Fruit fly (Drosophila melanogaster) whole organism, pupa: ENCODE measurements around the gene CG5928.

Experiments
- CG10348 ChIP-seq: fragments of 200-800 bp; sonication (Bioruptor generic); IDR thresholded peaks from 2 replicates; pipeline ENCODE4 v1.3.6; 2022; ENCODE audit warnings: missing biosample characterization, missing genetic modification characterization
- CG12605 ChIP-seq: fragments of 200-800 bp; sonication (Bioruptor generic); IDR thresholded peaks from 2 replicates; pipeline ENCODE4 v1.3.6; 2022; ENCODE audit warnings: missing biosample characterization, missing genetic modification characterization
- CG13204 ChIP-seq: fragments of 200-800 bp; sonication (Bioruptor generic); optimal IDR thresholded peaks from 2 replicates; lab custom pipeline; 2018; ENCODE audit warnings: missing biosample characterization, mild to moderate bottlenecking, missing genetic modification characterization, moderate library complexity
- CG14655 ChIP-seq: fragments of 200-800 bp; sonication (Bioruptor generic); optimal IDR thresholded peaks from 3 replicates; lab custom pipeline; 2017; ENCODE audit warnings: mild to moderate bottlenecking, missing biosample characterization, missing genetic modification reagents, missing genetic modification characterization
- CG15710 ChIP-seq: fragments of 200-800 bp; sonication (Bioruptor generic); optimal IDR thresholded peaks from 2 replicates; lab custom pipeline; 2018; ENCODE audit warnings: missing biosample characterization, mild to moderate bottlenecking, missing genetic modification characterization, moderate library complexity
- CG17806 ChIP-seq: fragments of 200-800 bp; sonication (Bioruptor generic); optimal IDR thresholded peaks from 2 replicates; lab custom pipeline; 2018; ENCODE audit warnings: missing biosample characterization, mild to moderate bottlenecking, missing genetic modification characterization, moderate library complexity
- CG32121 ChIP-seq: fragments of 200-800 bp; sonication (Bioruptor generic); IDR thresholded peaks from 2 replicates; pipeline ENCODE4 v1.3.6; 2022; ENCODE audit warnings: missing biosample characterization, missing genetic modification characterization
- CG34367 ChIP-seq: fragments of 200-800 bp; sonication (Bioruptor generic); optimal IDR thresholded peaks from 2 replicates; lab custom pipeline; 2018; ENCODE audit warnings: missing biosample characterization, mild to moderate bottlenecking, missing genetic modification characterization
- CG4496 ChIP-seq: fragments of 200-800 bp; sonication (Bioruptor generic); IDR thresholded peaks from 3 replicates; pipeline ENCODE4 v1.3.6; 2022; ENCODE audit warnings: missing biosample characterization, missing genetic modification characterization
- CG8159 ChIP-seq: fragments of 200-800 bp; sonication (Bioruptor generic); optimal IDR thresholded peaks from 3 replicates; lab custom pipeline; 2018; ENCODE audit warnings: missing biosample characterization, mild to moderate bottlenecking, missing genetic modification characterization, moderate library complexity
- CG8301 ChIP-seq: fragments of 200-800 bp; sonication (Bioruptor generic); optimal IDR thresholded peaks from 2 replicates; lab custom pipeline; 2018; ENCODE audit warnings: missing biosample characterization, mild to moderate bottlenecking, missing genetic modification characterization
- CG9948 ChIP-seq: fragments of 200-800 bp; sonication (Bioruptor generic); optimal IDR thresholded peaks from 2 replicates; lab custom pipeline; 2018; ENCODE audit warnings: missing biosample characterization, mild to moderate bottlenecking, missing genetic modification characterization, moderate library complexity
- D1 ChIP-seq: fragments of 200-800 bp; sonication (Bioruptor generic); optimal IDR thresholded peaks from 2 replicates; lab custom pipeline; 2018; ENCODE audit warnings: missing biosample characterization, mild to moderate bottlenecking, missing genetic modification characterization, moderate library complexity
- EcR ChIP-seq: fragments of 200-800 bp; sonication (Bioruptor generic); optimal IDR thresholded peaks from 3 replicates; lab custom pipeline; 2019; ENCODE audit warnings: missing biosample characterization, missing genetic modification characterization, mild to moderate bottlenecking, moderate library complexity, missing genetic modification reagents
- Ets98B ChIP-seq: fragments of 200-800 bp; sonication (Bioruptor generic); IDR thresholded peaks from 2 replicates; pipeline ENCODE4 v1.3.6; 2022; ENCODE audit warnings: missing biosample characterization, missing genetic modification characterization
- Pif1A ChIP-seq: fragments of 200-800 bp; sonication (Bioruptor generic); optimal IDR thresholded peaks from 3 replicates; lab custom pipeline; 2016; ENCODE audit warnings: missing biosample characterization, missing genetic modification characterization
- Pif1B ChIP-seq: fragments of 200-800 bp; sonication (Bioruptor generic); optimal IDR thresholded peaks from 3 replicates; lab custom pipeline; 2016; ENCODE audit warnings: missing biosample characterization, missing genetic modification characterization
- Snoo ChIP-seq: fragments of 200-800 bp; sonication (Bioruptor generic); optimal IDR thresholded peaks from 3 replicates; lab custom pipeline; 2017; ENCODE audit warnings: missing biosample characterization, mild to moderate bottlenecking, missing genetic modification characterization, inconsistent platforms
- fd96Ca ChIP-seq: fragments of 200-800 bp; sonication (Bioruptor generic); IDR thresholded peaks from 3 replicates; pipeline ENCODE4 v1.3.6; 2022; ENCODE audit warnings: missing biosample characterization, missing genetic modification characterization
- gl ChIP-seq: fragments of 200-800 bp; sonication (Bioruptor generic); optimal IDR thresholded peaks from 2 replicates; lab custom pipeline; 2018; ENCODE audit warnings: missing biosample characterization, mild to moderate bottlenecking, missing genetic modification characterization
- rn ChIP-seq: fragments of 200-800 bp; sonication (Bioruptor generic); IDR thresholded peaks from 2 replicates; pipeline ENCODE4 v1.3.6; 2022; ENCODE audit warnings: missing biosample characterization, missing genetic modification characterization

CG5928 gene

dm6 chrX:6089679-6090460, 22.1 kb downstream of the CG5928 start, which contains the start of gene raptor:
TSS of gene raptor (minus strand) at chrX:6090201.
- 0 out of 2 replicates have a peak, but pooled peaks have one; percentile 26 for TF ChIP-seq CG32121
- no peak for TF ChIP-seq rn (GFP tag; lab: Robert Waterston, UW)
- peak; percentile 32; the same call in 1 of the 2 replicates for TF ChIP-seq Ets98B (GFP tag; lab: Robert Waterston, UW)
- TF ChIP-seq gl (tag; lab: Kevin White, UChicago): no peak
- TF ChIP-seq CG8159 (tag; lab: Kevin White, UChicago): no peak
- TF ChIP-seq CG13204 (GFP tag; lab: Kevin White, UChicago): peak; percentile 13
- TF ChIP-seq Pif1B (GFP tag; lab: Kevin White, UChicago): no peak
- no peak for TF ChIP-seq Snoo
- no peak for TF ChIP-seq CG12605 (GFP tag; lab: Robert Waterston, UW)
- no peak for TF ChIP-seq D1 (tag; lab: Kevin White, UChicago)
- TF ChIP-seq CG4496 (GFP tag; lab: Robert Waterston, UW): 0 out of 3 replicates have a peak, but pooled peaks have one; percentile 45

dm6 chrX:6090809-6091667, 23.3 kb downstream of the CG5928 start, which contains the start of the genes Nep1 and Mipp2:
TSS of gene Nep1 (plus strand) at chrX:6091205.
TSS of gene Mipp2 (minus strand) at chrX:6091471.
- no peak for TF ChIP-seq EcR (GFP tag; lab: Kevin White, UChicago)
- TF ChIP-seq Ets98B (GFP tag; lab: Robert Waterston, UW): peak; percentile 64
- peak; percentile 56; the same call in 2 of the 3 replicates for TF ChIP-seq CG4496 (GFP tag; lab: Robert Waterston, UW)
- peak; percentile 12 for TF ChIP-seq CG8159 (tag; lab: Kevin White, UChicago)
- peak; percentile 67 for TF ChIP-seq CG32121
- TF ChIP-seq CG17806 (tag; lab: Kevin White, UChicago): peak; percentile 24
- TF ChIP-seq gl (tag; lab: Kevin White, UChicago): no peak
- no peak for TF ChIP-seq D1 (tag; lab: Kevin White, UChicago)
- no peak for TF ChIP-seq CG14655 (GFP tag; lab: Kevin White, UChicago)
- peak; percentile 30 for TF ChIP-seq CG15710 (tag; lab: Kevin White, UChicago)
- TF ChIP-seq CG13204 (GFP tag; lab: Kevin White, UChicago): no peak
- TF ChIP-seq fd96Ca (GFP tag; lab: Robert Waterston, UW): peak; percentile 75
- TF ChIP-seq CG8301 (tag; lab: Kevin White, UChicago): peak; percentile 50
- peak; percentile 37 for TF ChIP-seq Pif1B (GFP tag; lab: Kevin White, UChicago)
- peak; percentile 9 for TF ChIP-seq Snoo
- TF ChIP-seq Pif1A (GFP tag; lab: Kevin White, UChicago): peak; percentile 59
- TF ChIP-seq CG9948 (tag; lab: Kevin White, UChicago): peak; percentile 21
- TF ChIP-seq CG10348 (GFP tag; lab: Robert Waterston, UW): no peak
- TF ChIP-seq CG12605 (GFP tag; lab: Robert Waterston, UW): peak; percentile 54; the same call in 1 of the 2 replicates
- TF ChIP-seq rn (GFP tag; lab: Robert Waterston, UW): no peak
- TF ChIP-seq CG34367 (tag; lab: Kevin White, UChicago): peak; percentile 23

- no peak for TF ChIP-seq CG32121
- TF ChIP-seq CG13204 (GFP tag; lab: Kevin White, UChicago): no peak
- TF ChIP-seq CG17806 (tag; lab: Kevin White, UChicago): no peak
- no peak for TF ChIP-seq Pif1A (GFP tag; lab: Kevin White, UChicago)
- peak; percentile 9 for TF ChIP-seq CG14655 (GFP tag; lab: Kevin White, UChicago)
Measured at dm6 chrX:6092235-6092634, 24.5 kb downstream of the CG5928 start.

dm6 chrX:6094078-6094477, 26.3 kb downstream of the CG5928 start:
- TF ChIP-seq CG8159 (tag; lab: Kevin White, UChicago) (no peak), Pif1A (GFP tag; lab: Kevin White, UChicago) (no peak), CG15710 (tag; lab: Kevin White, UChicago) (no peak), CG17806 (tag; lab: Kevin White, UChicago) (no peak), D1 (tag; lab: Kevin White, UChicago) (no peak), gl (tag; lab: Kevin White, UChicago) (no peak), CG14655 (GFP tag; lab: Kevin White, UChicago) (no peak), CG10348 (GFP tag; lab: Robert Waterston, UW) (no peak)

dm6 chrX:6094599-6094998, 26.8 kb downstream of the CG5928 start:
- TF ChIP-seq CG14655 (GFP tag; lab: Kevin White, UChicago) (no peak), CG17806 (tag; lab: Kevin White, UChicago) (no peak), CG8159 (tag; lab: Kevin White, UChicago) (no peak), CG12605 (GFP tag; lab: Robert Waterston, UW) (no peak), Pif1A (GFP tag; lab: Kevin White, UChicago) (no peak), CG8301 (tag; lab: Kevin White, UChicago) (no peak), CG32121 (no peak), CG9948 (tag; lab: Kevin White, UChicago) (no peak), CG15710 (tag; lab: Kevin White, UChicago) (no peak), CG10348 (GFP tag; lab: Robert Waterston, UW) (no peak), CG34367 (tag; lab: Kevin White, UChicago) (no peak), fd96Ca (GFP tag; lab: Robert Waterston, UW) (no peak), rn (GFP tag; lab: Robert Waterston, UW) (no peak), D1 (tag; lab: Kevin White, UChicago) (no peak), Ets98B (GFP tag; lab: Robert Waterston, UW) (no peak), gl (tag; lab: Kevin White, UChicago) (no peak), CG13204 (GFP tag; lab: Kevin White, UChicago) (no peak), CG4496 (GFP tag; lab: Robert Waterston, UW) (no peak), EcR (GFP tag; lab: Kevin White, UChicago) (no peak)
